Worm (Caenorhabditis elegans) whole organism, late embryonic: Measurements from ENCODE around the gene ZK381.62.

Source experiments
- ama-1 ChIP-seq: fragments of 150-350 bp; optimal IDR thresholded peaks from 2 replicates; lab custom pipeline; 2014
- lin-11 ChIP-seq: fragments of 200-800 bp; sonication (Bioruptor generic); optimal IDR thresholded peaks from 2 replicates; lab custom pipeline; 2018; ENCODE audit warnings: mild to moderate bottlenecking, missing genetic modification characterization, missing compliant biosample characterization
- nfya-1 ChIP-seq: sonication (generic microtip); optimal IDR thresholded peaks from 2 replicates; lab custom pipeline; 2017; ENCODE audit warnings: missing genetic modification characterization, mild to moderate bottlenecking, missing compliant biosample characterization, antibody characterized with exemption, moderate library complexity
- pha-4 ChIP-seq: fragments of 150-350 bp; optimal IDR thresholded peaks from 2 replicates; lab custom pipeline; 2018; ENCODE audit warnings: missing biosample characterization, missing genetic modification reagents, missing genetic modification characterization
- rnt-1 ChIP-seq: sonication (generic microtip); optimal IDR thresholded peaks from 2 replicates; lab custom pipeline; 2016; ENCODE audit warnings: missing genetic modification characterization, missing compliant biosample characterization
- tbx-2 ChIP-seq: sonication (generic microtip); optimal IDR thresholded peaks from 2 replicates; lab custom pipeline; 2016; ENCODE audit warnings: missing genetic modification characterization, missing compliant biosample characterization

DNA sequence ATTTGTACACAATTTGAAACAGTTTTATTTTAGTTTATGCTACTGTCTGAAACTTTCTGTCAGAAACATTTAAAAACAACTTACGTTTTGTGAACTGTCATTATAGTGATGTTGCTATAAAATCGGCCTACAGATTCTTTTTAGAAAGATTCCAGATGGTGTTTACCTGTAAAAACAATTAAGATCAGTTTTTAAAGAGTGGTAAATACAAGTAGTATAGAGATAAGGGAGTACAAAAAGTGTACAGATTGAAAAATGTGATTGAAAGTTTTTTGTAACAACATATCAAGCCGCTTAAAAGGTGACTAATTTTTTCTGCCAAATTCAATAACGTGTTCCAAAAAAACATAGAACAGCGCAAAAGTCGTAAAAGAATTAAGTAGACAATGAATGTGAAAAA lies 33.6 kb downstream of the ZK381.62 start, which contains the start of gene npr-12:
- TF ChIP-seq ama-1 (no peak), rnt-1 (no peak), lin-11 (tag; lab: Kevin White, UChicago) (no peak), nfya-1 (tag; lab: Kevin White, UChicago) (no peak), pha-4 (tag; lab: Kevin White, UChicago) (no peak), tbx-2 (tag; lab: Kevin White, UChicago) (no peak)
